Worm (Caenorhabditis elegans) whole organism, L4 larva: Measurements from ENCODE around the gene K08D9.10.

ENCODE experiments used
- F10B5.3 ChIP-seq: sonication (generic microtip); optimal IDR thresholded peaks from 2 replicates; lab custom pipeline; 2016; ENCODE audit warnings: mild to moderate bottlenecking, missing genetic modification characterization, missing compliant biosample characterization
- F26F4.8 ChIP-seq: fragments of 200-800 bp; sonication (Bioruptor generic); conservative IDR thresholded peaks from 2 replicates; pipeline ENCODE4 v1.3.6; 2022; ENCODE audit warnings: missing genetic modification characterization, missing compliant biosample characterization
- R02D3.7 ChIP-seq: fragments of 150-350 bp; sonication (generic microtip); optimal IDR thresholded peaks from 3 replicates; lab custom pipeline; 2014; ENCODE audit warnings: missing biosample characterization, missing genetic modification characterization
- T20F7.1 ChIP-seq: fragments of 200-800 bp; sonication (Bioruptor generic); optimal IDR thresholded peaks from 2 replicates; lab custom pipeline; 2018; ENCODE audit warnings: mild to moderate bottlenecking, missing genetic modification characterization, missing compliant biosample characterization
- T26A8.4 ChIP-seq: fragments of 200-800 bp; sonication (Bioruptor generic); IDR thresholded peaks from 2 replicates; pipeline ENCODE4 v1.3.6; 2022; ENCODE audit warnings: missing genetic modification characterization, missing compliant biosample characterization
- Y105C5A.15 ChIP-seq: fragments of 200-800 bp; sonication (Bioruptor generic); IDR thresholded peaks from 2 replicates; pipeline ENCODE4 v1.3.6; 2022; ENCODE audit warnings: missing genetic modification characterization, missing compliant biosample characterization
- Y48G9A.11 ChIP-seq: fragments of 200-800 bp; sonication (Bioruptor generic); IDR thresholded peaks from 2 replicates; pipeline ENCODE4 v1.3.6; 2022; ENCODE audit warnings: missing genetic modification reagents, missing genetic modification characterization, missing compliant biosample characterization
- Y5F2A.4 ChIP-seq: fragments of 200-800 bp; sonication (Bioruptor generic); optimal IDR thresholded peaks from 2 replicates; lab custom pipeline; 2018; ENCODE audit warnings: mild to moderate bottlenecking, missing genetic modification characterization, missing compliant biosample characterization
- ZK546.5 ChIP-seq, 2 experiments: sonication (generic microtip); optimal IDR thresholded peaks; 2 replicates each; lab custom pipeline; 2017; ENCODE audit warnings: missing biosample characterization in 2 of 2, missing genetic modification characterization in 2 of 2
- aha-1 ChIP-seq: fragments of 150-350 bp; peaks from one replicate; lab custom pipeline; 2014; ENCODE audit warnings: missing biosample characterization, missing genetic modification characterization
- arid-1 ChIP-seq: fragments of 200-800 bp; sonication (Bioruptor generic); conservative IDR thresholded peaks from 2 replicates; pipeline ENCODE4 v1.3.6; 2022; ENCODE audit warnings: missing genetic modification reagents, missing genetic modification characterization, missing compliant biosample characterization
- ceh-62 ChIP-seq: sonication (generic microtip); optimal IDR thresholded peaks from 2 replicates; lab custom pipeline; 2017; ENCODE audit warnings: missing biosample characterization, missing genetic modification characterization
- daf-12 ChIP-seq: fragments of 150-350 bp; optimal IDR thresholded peaks from 2 replicates; lab custom pipeline; 2014; ENCODE audit warnings: missing biosample characterization, missing genetic modification reagents, missing genetic modification characterization
- daf-16 ChIP-seq, 3 experiments: sonication (generic microtip); optimal IDR thresholded peaks; 2 replicates each; lab custom pipeline; 2016 to 2017; ENCODE audit warnings: missing genetic modification characterization in 3 of 3, missing genetic modification reagents in 3 of 3, mild to moderate bottlenecking in 2 of 3, missing compliant biosample characterization in 2 of 3, missing biosample characterization in 1 of 3, moderate library complexity in 1 of 3
- daf-8 ChIP-seq: fragments of 200-800 bp; sonication (Bioruptor generic); IDR thresholded peaks from 2 replicates; pipeline ENCODE4 v1.3.6; 2022; ENCODE audit warnings: missing genetic modification characterization, missing compliant biosample characterization
- dmd-8 ChIP-seq: fragments of 200-800 bp; sonication (Bioruptor generic); IDR thresholded peaks from 2 replicates; pipeline ENCODE4 v1.3.6; 2022; ENCODE audit warnings: missing genetic modification characterization, missing compliant biosample characterization
- egl-27 ChIP-seq: sonication (generic microtip); optimal IDR thresholded peaks from 3 replicates; lab custom pipeline; 2017; ENCODE audit warnings: missing biosample characterization, missing genetic modification reagents, missing genetic modification characterization
- fos-1 ChIP-seq: fragments of 150-350 bp; optimal IDR thresholded peaks from 2 replicates; lab custom pipeline; 2014; ENCODE audit warnings: missing biosample characterization, missing genetic modification characterization
- hlh-11 ChIP-seq: fragments of 200-800 bp; sonication (Bioruptor generic); optimal IDR thresholded peaks from 2 replicates; lab custom pipeline; 2018; ENCODE audit warnings: mild to moderate bottlenecking, missing genetic modification characterization, missing compliant biosample characterization
- hlh-30 ChIP-seq: sonication (generic microtip); optimal IDR thresholded peaks from 2 replicates; lab custom pipeline; 2017; ENCODE audit warnings: antibody characterized with exemption, mild to moderate bottlenecking, missing genetic modification characterization, missing compliant biosample characterization; ENCODE audit not compliant: insufficient read depth
- lim-7 ChIP-seq: fragments of 200-800 bp; sonication (Bioruptor generic); IDR thresholded peaks from 2 replicates; pipeline ENCODE4 v1.3.6; 2022; ENCODE audit warnings: missing genetic modification characterization, missing compliant biosample characterization
- lin-13 ChIP-seq: fragments of 150-350 bp; optimal IDR thresholded peaks from 2 replicates; lab custom pipeline; 2014; ENCODE audit warnings: missing biosample characterization, missing genetic modification reagents, missing genetic modification characterization
- lin-39 ChIP-seq: fragments of 150-350 bp; optimal IDR thresholded peaks from 2 replicates; lab custom pipeline; 2014; ENCODE audit warnings: missing biosample characterization, missing genetic modification reagents, missing genetic modification characterization
- lir-3 ChIP-seq: sonication (generic microtip); optimal IDR thresholded peaks from 2 replicates; lab custom pipeline; 2016; ENCODE audit warnings: mild to moderate bottlenecking, missing genetic modification characterization, missing compliant biosample characterization
- madf-9 ChIP-seq: fragments of 200-800 bp; sonication (Bioruptor generic); conservative IDR thresholded peaks from 2 replicates; pipeline ENCODE4 v1.3.6; 2022; ENCODE audit warnings: missing genetic modification reagents, missing genetic modification characterization, missing compliant biosample characterization
- mdl-1 ChIP-seq, 2 experiments: fragments of 150-350 bp in 1 of 2; sonication (generic microtip) in 1 of 2; optimal IDR thresholded peaks; 2 replicates each; lab custom pipeline; 2014 to 2017; ENCODE audit warnings: missing biosample characterization in 2 of 2, missing genetic modification characterization in 2 of 2
- mes-2 ChIP-seq: sonication (generic microtip); optimal IDR thresholded peaks from 2 replicates; lab custom pipeline; 2016; ENCODE audit warnings: missing genotype, mild to moderate bottlenecking, missing genetic modification characterization, missing compliant biosample characterization; ENCODE audit not compliant: poor library complexity, severe bottlenecking
- mxl-2 ChIP-seq: fragments of 200-800 bp; sonication (Bioruptor generic); conservative IDR thresholded peaks from 2 replicates; pipeline ENCODE4 v1.3.6; 2022; ENCODE audit warnings: missing genetic modification reagents, missing genetic modification characterization, missing compliant biosample characterization
- nhr-11 ChIP-seq: fragments of 150-350 bp; optimal IDR thresholded peaks from 2 replicates; lab custom pipeline; 2014; ENCODE audit warnings: missing biosample characterization, missing genetic modification characterization
- nhr-237 ChIP-seq: sonication (generic microtip); optimal IDR thresholded peaks from 2 replicates; lab custom pipeline; 2017; ENCODE audit warnings: missing biosample characterization, missing genetic modification characterization
- nhr-42 ChIP-seq: fragments of 200-800 bp; sonication (Bioruptor generic); IDR thresholded peaks from 2 replicates; pipeline ENCODE4 v1.3.6; 2022; ENCODE audit warnings: missing genetic modification characterization, missing compliant biosample characterization
- nhr-48 ChIP-seq: sonication (generic microtip); optimal IDR thresholded peaks from 2 replicates; lab custom pipeline; 2016; ENCODE audit warnings: mild to moderate bottlenecking, missing genetic modification characterization, missing compliant biosample characterization
- pqm-1 ChIP-seq: sonication (generic microtip); optimal IDR thresholded peaks from 2 replicates; lab custom pipeline; 2017; ENCODE audit warnings: missing biosample characterization, missing genetic modification characterization
- rbr-2 ChIP-seq: sonication (generic microtip); optimal IDR thresholded peaks from 2 replicates; lab custom pipeline; 2016; ENCODE audit warnings: missing genotype, missing genetic modification characterization, missing compliant biosample characterization
- saeg-2 ChIP-seq: fragments of 200-800 bp; sonication (Bioruptor generic); IDR thresholded peaks from 2 replicates; pipeline ENCODE4 v1.3.6; 2022; ENCODE audit warnings: missing genetic modification reagents, missing genetic modification characterization, missing compliant biosample characterization
- set-16 ChIP-seq: fragments of 200-800 bp; sonication (Bioruptor generic); IDR thresholded peaks from 2 replicates; pipeline ENCODE4 v1.3.6; 2022; ENCODE audit warnings: missing genetic modification reagents, missing genetic modification characterization, missing compliant biosample characterization
- unc-62 ChIP-seq, 3 experiments: fragments of 150-350 bp in 1 of 3; sonication (generic microtip); optimal IDR thresholded peaks in 2 of 3; peaks in 1 of 3; 1 replicate in 1 of 3; 2 replicates in 2 of 3; lab custom pipeline; 2014 to 2017; ENCODE audit warnings: missing biosample characterization in 3 of 3, missing genetic modification characterization in 3 of 3, missing genetic modification reagents in 3 of 3, missing genotype in 1 of 3
- zip-11 ChIP-seq: fragments of 200-800 bp; sonication (Bioruptor generic); IDR thresholded peaks from 2 replicates; pipeline ENCODE4 v1.3.6; 2022; ENCODE audit warnings: missing genetic modification characterization, missing compliant biosample characterization
- ztf-11 ChIP-seq: fragments of 150-350 bp; optimal IDR thresholded peaks from 2 replicates; lab custom pipeline; 2014; ENCODE audit warnings: missing biosample characterization, missing genetic modification characterization
- ztf-7 ChIP-seq: fragments of 150-350 bp; optimal IDR thresholded peaks from 2 replicates; lab custom pipeline; 2014; ENCODE audit warnings: missing biosample characterization, missing genetic modification characterization

Gene K08D9.10

ce11 chrV:3259168-3259622 is 28.5 kb downstream of the K08D9.10 start, which contains the start of gene T28A11.16:
Gene T28A11.16 (minus strand): TSS chrV:3259218.
- TF ChIP-seq hlh-11 (tag; lab: Kevin White, UChicago) (peak; percentile 45), mdl-1 (tag; optimal IDR thresholded peaks at IDR 0.05; lab: Kevin White, UChicago) (no peak), daf-16 (GFP tag; optimal IDR thresholded peaks at IDR 0.05; lab: Kevin White, UChicago) (peak in 1 of 2 experiments; percentile 80), daf-16 (tag; optimal IDR thresholded peaks at IDR 0.05; lab: Kevin White, UChicago) (no peak), aha-1 (peak; percentile 70)
- TF ChIP-seq, all 104 proteins: peak for 3

- TF ChIP-seq T26A8.4 (GFP tag; lab: Robert Waterston, UW) (no peak), daf-12 (no peak), lin-39 (no peak)
- TF ChIP-seq, all 104 proteins: peak for 0
Observed at ce11 chrV:3260075-3260474, 29.4 kb downstream of the K08D9.10 start, which contains the start of gene srbc-5. Gene srbc-5 (plus strand): TSS chrV:3260375.

- no peak for TF ChIP-seq T26A8.4 (GFP tag; lab: Robert Waterston, UW)
- no peak for TF ChIP-seq nhr-42 (GFP tag; lab: Robert Waterston, UW)
- TF ChIP-seq ztf-11 = no peak
- TF ChIP-seq lin-39 = no peak
- no peak for TF ChIP-seq R02D3.7
- TF ChIP-seq lim-7 (GFP tag; lab: Robert Waterston, UW) = no peak
- TF ChIP-seq F26F4.8 (GFP tag; lab: Robert Waterston, UW) = no peak
- no peak for TF ChIP-seq hlh-30 (tag; lab: Kevin White, UChicago)
- no peak for TF ChIP-seq mxl-2 (GFP tag; lab: Robert Waterston, UW)
- no peak for TF ChIP-seq set-16 (GFP tag; lab: Robert Waterston, UW)
- no peak for TF ChIP-seq ceh-62 (tag; lab: Kevin White, UChicago)
- TF ChIP-seq nhr-237 (tag; lab: Kevin White, UChicago) = no peak
- TF ChIP-seq lir-3 (tag; lab: Kevin White, UChicago) = no peak
- no peak for TF ChIP-seq pqm-1 (tag; lab: Kevin White, UChicago)
- no peak for TF ChIP-seq dmd-8 (GFP tag; lab: Robert Waterston, UW)
- TF ChIP-seq lin-13 = no peak
- TF ChIP-seq, all 104 proteins: peak for 0
Observed at ce11 chrV:3266189-3266588, 35.5 kb downstream of the K08D9.10 start, which contains the start of gene T28A11.17. Gene T28A11.17 (minus strand): TSS chrV:3266289.

- TF ChIP-seq daf-16 (GFP tag; optimal IDR thresholded peaks at IDR 0.05; lab: Kevin White, UChicago) (peak in 1 of 2 experiments; percentile 44), daf-16 (tag; optimal IDR thresholded peaks at IDR 0.05; lab: Kevin White, UChicago) (no peak), Y105C5A.15 (GFP tag; lab: Robert Waterston, UW) (no peak)
Observed at ce11 chrV:3267950-3268349, 37.3 kb downstream of the K08D9.10 start, which contains the start of gene T28A11.18. Gene T28A11.18 (minus strand): TSS chrV:3268050.

ce11 chrV:3269407-3269806 is 38.7 kb downstream of the K08D9.10 start, which contains the start of gene T28A11.19:
Gene T28A11.19 (minus strand): TSS chrV:3269514.
- peak in 1 of 2 experiments; percentile 97 for TF ChIP-seq unc-62 (GFP tag; optimal IDR thresholded peaks at IDR 0.05 in 1 of 2; lab: Kevin White, UChicago)
- no peak for TF ChIP-seq unc-62 (tag; optimal IDR thresholded peaks at IDR 0.05; lab: Kevin White, UChicago)
- no peak for TF ChIP-seq saeg-2 (GFP tag; lab: Robert Waterston, UW)
- TF ChIP-seq aha-1 = peak; percentile 31

ce11 chrV:3273156-3273555 is 42.5 kb downstream of the K08D9.10 start, which contains the start of gene T28A11.20:
Gene T28A11.20 (minus strand): TSS chrV:3273256.
- TF ChIP-seq daf-16 (GFP tag; optimal IDR thresholded peaks at IDR 0.05; lab: Kevin White, UChicago) (no peak), daf-16 (tag; optimal IDR thresholded peaks at IDR 0.05; lab: Kevin White, UChicago) (no peak), nhr-237 (tag; lab: Kevin White, UChicago) (no peak), Y5F2A.4 (GFP tag; lab: Kevin White, UChicago) (no peak), rbr-2 (tag; lab: Kevin White, UChicago) (no peak), daf-8 (no peak), madf-9 (GFP tag; lab: Robert Waterston, UW) (no peak), fos-1 (tag; lab: Kevin White, UChicago) (no peak), zip-11 (GFP tag; lab: Robert Waterston, UW) (no peak), egl-27 (tag; lab: Kevin White, UChicago) (no peak), nhr-48 (no peak), Y105C5A.15 (GFP tag; lab: Robert Waterston, UW) (no peak), Y48G9A.11 (no peak), ZK546.5 (tag; optimal IDR thresholded peaks at IDR 0.05; lab: Kevin White, UChicago) (no peak), arid-1 (GFP tag; lab: Robert Waterston, UW) (no peak), T20F7.1 (GFP tag; lab: Kevin White, UChicago) (no peak), mes-2 (no peak), F10B5.3 (tag; lab: Kevin White, UChicago) (no peak), ztf-7 (tag; lab: Kevin White, UChicago) (no peak), nhr-11 (tag; lab: Kevin White, UChicago) (no peak), daf-12 (no peak)
